Worm (Caenorhabditis elegans): Measurements from ENCODE around the gene toca-1.

ce11 chrX:1483229-1483628, 38.1 kb downstream of the toca-1 start:
- TF ChIP-seq F13H6.1 (tag; optimal IDR thresholded peaks at IDR 0.05) (no peak), ceh-31 (tag; optimal IDR thresholded peaks at IDR 0.05) (no peak), sox-4 (tag; optimal IDR thresholded peaks at IDR 0.05) (no peak), fax-1 (tag; optimal IDR thresholded peaks at IDR 0.05) (no peak), ets-4 (tag; optimal IDR thresholded peaks at IDR 0.05) (no peak), lin-11 (tag; optimal IDR thresholded peaks at IDR 0.05) (no peak), nhr-11 (tag; optimal IDR thresholded peaks at IDR 0.05) (no peak), K09A11.1 (tag; optimal IDR thresholded peaks at IDR 0.05; ENCODE audit: insufficient read depth) (no peak), ref-2 (tag; optimal IDR thresholded peaks at IDR 0.05) (no peak)

All from whole organism, late embryonic.